Fruit fly (Drosophila melanogaster) whole organism: ENCODE results near the gene Usp32.

Experiments used
- CG8478 ChIP-seq: fragments of >200 bp; optimal IDR thresholded peaks from 2 replicates; lab custom pipeline; 2018; ENCODE audit warnings: inconsistent platforms
- psq ChIP-seq: fragments of >200 bp; optimal IDR thresholded peaks from 2 replicates; lab custom pipeline; 2017

DNA sequence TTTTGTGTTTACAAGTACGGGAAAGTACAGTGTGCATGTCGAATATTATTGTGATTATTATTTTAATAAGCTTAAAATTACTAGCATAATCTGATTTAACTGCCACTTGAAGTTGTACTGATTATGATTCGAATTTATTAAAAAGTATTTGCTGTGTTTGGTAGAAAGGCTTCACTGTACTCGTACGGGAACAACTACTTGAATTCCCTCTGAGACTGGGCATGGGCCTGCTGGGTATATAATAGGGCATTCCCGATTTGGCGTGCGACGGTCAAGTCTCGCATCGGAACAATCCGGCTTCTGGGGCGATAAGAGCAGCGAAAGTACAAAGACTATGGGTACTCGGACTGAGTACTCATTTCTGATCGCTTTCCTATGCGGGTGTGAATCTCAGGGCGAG, 1.2 kb upstream of the Usp32 start:
- TF ChIP-seq CG8478 = no peak
- no peak for TF ChIP-seq psq (lab: Kevin White, UChicago)
